Fruit fly (Drosophila melanogaster) whole organism: Measurements from ENCODE around the gene scrt.

ENCODE experiments used
- CG8478 ChIP-seq: fragments of >200 bp; optimal IDR thresholded peaks from 2 replicates; lab custom pipeline; 2018; ENCODE audit warnings: inconsistent platforms
- Dll ChIP-seq: fragments of >200 bp; optimal IDR thresholded peaks from 2 replicates; lab custom pipeline; 2017
- EcR ChIP-seq, 2 experiments: fragments of >200 bp; optimal IDR thresholded peaks; 2 replicates each; lab custom pipeline; 2017; ENCODE audit warnings: missing biosample characterization in 2 of 2, missing genetic modification characterization in 2 of 2, missing genetic modification reagents in 2 of 2
- pan ChIP-seq: fragments of >200 bp; optimal IDR thresholded peaks from 2 replicates; lab custom pipeline; 2017
- psq ChIP-seq: fragments of >200 bp; optimal IDR thresholded peaks from 2 replicates; lab custom pipeline; 2017
- usp ChIP-seq: fragments of >200 bp; optimal IDR thresholded peaks from 2 replicates; lab custom pipeline; 2017; ENCODE audit warnings: missing biosample characterization, missing genetic modification characterization, mixed read lengths

scrt gene

dm6 chr3L:4026506-4026868 lies 42.8 kb downstream of the scrt start, which contains the start of gene Gr64a:
Gene Gr64a (plus strand): TSS chr3L:4026769.
- TF ChIP-seq Dll (lab: Kevin White, UChicago) (no peak), usp (GFP tag; lab: Kevin White, UChicago) (no peak), EcR (GFP tag; optimal IDR thresholded peaks at IDR 0.05; lab: Kevin White, UChicago) (no peak)

dm6 chr3L:4028305-4028704 lies 44.6 kb downstream of the scrt start, which contains the start of the genes Gr64b and Gr64c:
Gene Gr64b (plus strand): TSS chr3L:4028605.
Gene Gr64c (plus strand): TSS chr3L:4028605.
- TF ChIP-seq psq (lab: Kevin White, UChicago) (no peak), pan (lab: Kevin White, UChicago) (no peak), usp (GFP tag; lab: Kevin White, UChicago) (no peak), EcR (GFP tag; optimal IDR thresholded peaks at IDR 0.05; lab: Kevin White, UChicago) (no peak), Dll (lab: Kevin White, UChicago) (no peak), CG8478 (no peak)

DNA sequence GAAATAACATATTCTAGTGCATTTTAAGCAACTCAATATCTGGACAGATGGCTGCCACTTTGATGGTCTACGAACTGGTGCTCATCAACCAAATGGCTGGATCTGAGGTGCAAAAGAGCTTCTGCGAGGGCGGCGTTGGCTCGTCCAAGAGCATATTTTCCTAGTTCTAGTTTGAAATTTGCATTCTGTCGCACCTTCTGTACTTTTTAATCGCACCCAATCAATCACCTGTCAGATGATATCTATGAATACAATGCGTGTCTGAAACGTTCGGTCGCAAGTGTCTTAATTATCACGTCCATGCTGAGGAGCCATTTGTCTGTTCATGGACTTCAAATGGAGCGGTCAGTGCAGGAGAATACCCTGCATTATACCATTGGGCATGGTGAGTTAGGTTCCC lies 48.1 kb downstream of the scrt start, which contains the start of the genes Gr64d and Gr64e:
Gene Gr64d (plus strand): TSS at position 301 of the 400 bp plus-strand sequence.
Gene Gr64e (plus strand): TSS at position 380 of the 400 bp plus-strand sequence.
- no peak for TF ChIP-seq EcR (GFP tag; optimal IDR thresholded peaks at IDR 0.05; lab: Kevin White, UChicago)
- TF ChIP-seq pan (lab: Kevin White, UChicago), result no peak
- no peak for TF ChIP-seq Dll (lab: Kevin White, UChicago)
- TF ChIP-seq usp (GFP tag; lab: Kevin White, UChicago), result no peak
- TF ChIP-seq CG8478, result no peak

DNA sequence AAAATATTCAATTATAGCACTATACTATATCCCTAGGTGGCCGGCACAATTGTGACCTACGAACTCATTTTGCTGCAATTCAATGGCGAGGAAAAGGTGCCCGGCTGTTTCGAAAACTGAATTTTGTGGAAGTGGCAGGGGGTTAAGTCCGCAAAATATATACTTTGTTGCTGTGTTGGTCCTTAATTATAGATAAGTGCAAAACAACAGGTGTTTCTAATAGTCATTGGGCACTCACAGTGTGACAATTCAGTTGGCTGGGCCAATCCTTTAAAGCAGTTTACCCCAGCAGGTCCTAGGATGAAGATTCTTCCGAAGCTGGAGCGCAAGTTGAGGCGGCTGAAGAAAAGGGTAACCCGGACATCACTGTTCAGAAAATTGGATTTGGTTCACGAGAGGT lies 51.8 kb downstream of the scrt start, which contains the start of gene Gr64f:
Gene Gr64f (plus strand): TSS at position 301 of the 400 bp plus-strand sequence.
- TF ChIP-seq EcR (GFP tag; optimal IDR thresholded peaks at IDR 0.05; lab: Kevin White, UChicago) (no peak), psq (lab: Kevin White, UChicago) (no peak), pan (lab: Kevin White, UChicago) (no peak), Dll (lab: Kevin White, UChicago) (no peak)

DNA sequence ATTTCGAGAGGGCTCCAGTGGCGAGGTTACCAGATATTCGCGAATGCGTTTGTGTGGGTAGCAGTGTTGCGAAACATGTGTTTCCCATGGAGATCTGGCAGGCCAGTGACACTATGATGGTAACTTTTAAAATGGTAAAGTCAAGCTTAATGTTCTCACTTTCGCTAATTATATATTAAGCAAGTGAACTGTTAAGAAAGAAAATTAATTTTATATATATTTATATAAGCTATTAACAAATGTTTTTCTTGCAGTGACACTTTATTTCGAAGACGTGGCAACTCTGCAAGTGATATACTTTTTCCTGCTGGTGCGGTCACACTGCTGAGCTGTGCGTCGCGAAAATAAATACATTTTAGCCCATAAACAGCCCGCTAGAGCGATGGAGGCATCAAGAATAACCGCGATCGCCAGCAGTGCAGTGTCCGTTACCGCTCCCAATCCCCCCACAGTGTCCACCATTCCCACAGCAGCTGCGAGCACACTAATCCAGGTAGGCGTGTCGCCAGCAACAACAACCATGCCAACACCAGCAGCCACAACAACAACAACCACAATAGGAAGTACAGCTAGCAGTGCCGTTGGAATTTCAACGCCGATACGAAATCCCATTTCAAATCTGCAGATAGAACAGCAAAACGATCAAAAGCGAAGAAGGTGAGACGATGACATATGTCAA lies 56.7 kb downstream of the scrt start, which contains the start of the genes CG11593 and Rcd5:
Gene CG11593 (minus strand): TSS at position 236 of the 679 bp plus-strand sequence.
Gene Rcd5 (plus strand): TSS at position 283 of the 679 bp plus-strand sequence.
- TF ChIP-seq psq (lab: Kevin White, UChicago) (no peak), usp (GFP tag; lab: Kevin White, UChicago) (no peak)
